Fruit fly (Drosophila melanogaster) whole organism, embryonic: ENCODE measurements around the gene mst.

Experiments
- CG1024 ChIP-seq: fragments of 200-800 bp; sonication (Bioruptor generic); IDR thresholded peaks from 2 replicates; pipeline ENCODE4 v1.3.6; 2022; ENCODE audit warnings: missing biosample characterization, missing genetic modification characterization
- CG10543 ChIP-seq: fragments of 200-800 bp; sonication (Bioruptor generic); optimal IDR thresholded peaks from 3 replicates; lab custom pipeline; 2017; ENCODE audit warnings: missing biosample characterization, mild to moderate bottlenecking, missing genetic modification characterization, moderate library complexity
- CG11093 ChIP-seq: fragments of 200-800 bp; sonication (Bioruptor generic); IDR thresholded peaks from 3 replicates; pipeline ENCODE4 v1.3.6; 2022; ENCODE audit warnings: missing biosample characterization, missing genetic modification characterization
- CG11398 ChIP-seq: fragments of 200-800 bp; sonication (Bioruptor generic); optimal IDR thresholded peaks from 2 replicates; lab custom pipeline; 2016; ENCODE audit warnings: missing biosample characterization, missing genetic modification characterization
- CG12769 ChIP-seq: fragments of 200-800 bp; sonication (Bioruptor generic); optimal IDR thresholded peaks from 2 replicates; lab custom pipeline; 2019; ENCODE audit warnings: missing biosample characterization, mild to moderate bottlenecking, missing genetic modification characterization, moderate library complexity
- CG14965 ChIP-seq: fragments of 200-800 bp; sonication (Bioruptor generic); optimal IDR thresholded peaks from 2 replicates; lab custom pipeline; 2016; ENCODE audit warnings: missing biosample characterization, missing genetic modification characterization, borderline replicate concordance
- CG1603 ChIP-seq: fragments of 200-800 bp; sonication (Bioruptor generic); optimal IDR thresholded peaks from 2 replicates; lab custom pipeline; 2019; ENCODE audit warnings: missing biosample characterization, mild to moderate bottlenecking, missing genetic modification characterization, moderate library complexity
- CG16815 ChIP-seq: fragments of 200-800 bp; sonication (Bioruptor generic); optimal IDR thresholded peaks from 3 replicates; lab custom pipeline; 2017; ENCODE audit warnings: missing biosample characterization, mild to moderate bottlenecking, missing genetic modification characterization
- CG17186 ChIP-seq: fragments of 200-800 bp; sonication (Bioruptor generic); optimal IDR thresholded peaks from 3 replicates; lab custom pipeline; 2017; ENCODE audit warnings: missing biosample characterization, missing genetic modification reagents, missing genetic modification characterization
- CG17802 ChIP-seq: fragments of 200-800 bp; sonication (Bioruptor generic); optimal IDR thresholded peaks from 2 replicates; lab custom pipeline; 2018; ENCODE audit warnings: missing biosample characterization, mild to moderate bottlenecking, missing genetic modification characterization, moderate library complexity
- CG17829 ChIP-seq: fragments of 200-800 bp; optimal IDR thresholded peaks from 2 replicates; lab custom pipeline; 2019; ENCODE audit warnings: missing biosample characterization, mild to moderate bottlenecking, missing genetic modification characterization, moderate library complexity
- CG18619 ChIP-seq: fragments of 200-800 bp; sonication (Bioruptor generic); optimal IDR thresholded peaks from 3 replicates; lab custom pipeline; 2017; ENCODE audit warnings: missing biosample characterization, mild to moderate bottlenecking, missing genetic modification characterization
- CG34224 ChIP-seq: fragments of 200-800 bp; sonication (Bioruptor generic); IDR thresholded peaks from 3 replicates; pipeline ENCODE4 v1.3.6; 2022; ENCODE audit warnings: missing biosample characterization, missing genetic modification characterization; ENCODE audit not compliant: partially characterized antibody
- CG42726 ChIP-seq: fragments of 200-800 bp; sonication (Bioruptor generic); IDR thresholded peaks from 2 replicates; pipeline ENCODE4 v1.3.6; 2022; ENCODE audit warnings: missing biosample characterization, missing genetic modification characterization; ENCODE audit not compliant: partially characterized antibody
- CG4360 ChIP-seq: fragments of 200-800 bp; sonication (Bioruptor generic); IDR thresholded peaks from 2 replicates; pipeline ENCODE4 v1.3.6; 2022; ENCODE audit warnings: missing biosample characterization, missing genetic modification characterization
- CG4424 ChIP-seq: fragments of 200-800 bp; sonication (Bioruptor generic); optimal IDR thresholded peaks from 3 replicates; lab custom pipeline; 2016; ENCODE audit warnings: missing biosample characterization, missing genetic modification characterization
- CG5245 ChIP-seq: fragments of 200-800 bp; sonication (Bioruptor generic); optimal IDR thresholded peaks from 3 replicates; lab custom pipeline; 2016; ENCODE audit warnings: missing biosample characterization, missing genetic modification characterization
- CG6254 ChIP-seq: fragments of 200-800 bp; sonication (Bioruptor generic); optimal IDR thresholded peaks from 3 replicates; lab custom pipeline; 2017; ENCODE audit warnings: mild to moderate bottlenecking, missing biosample characterization, missing genetic modification reagents, missing genetic modification characterization
- CG6272 ChIP-seq: fragments of 200-800 bp; sonication (Bioruptor generic); IDR thresholded peaks from 2 replicates; pipeline ENCODE4 v1.3.6; 2022; ENCODE audit warnings: missing biosample characterization, missing genetic modification characterization
- CG6654 ChIP-seq: fragments of 200-800 bp; sonication (Bioruptor generic); optimal IDR thresholded peaks from 2 replicates; lab custom pipeline; 2017; ENCODE audit warnings: missing biosample characterization, mild to moderate bottlenecking, missing genetic modification characterization
- CG6854 ChIP-seq: fragments of 200-800 bp; sonication (Bioruptor generic); optimal IDR thresholded peaks from 3 replicates; lab custom pipeline; 2017; ENCODE audit warnings: missing biosample characterization, mild to moderate bottlenecking, missing genetic modification characterization
- Deaf1 ChIP-seq: fragments of 200-800 bp; optimal IDR thresholded peaks from 3 replicates; lab custom pipeline; 2019; ENCODE audit warnings: missing biosample characterization, mild to moderate bottlenecking, missing genetic modification characterization, moderate library complexity
- E2f2 ChIP-seq: fragments of 200-800 bp; sonication (Bioruptor generic); IDR thresholded peaks from 2 replicates; pipeline ENCODE4 v1.3.6; 2022; ENCODE audit warnings: missing biosample characterization, missing genetic modification characterization
- HHEX ChIP-seq: fragments of 200-800 bp; sonication (Bioruptor generic); optimal IDR thresholded peaks from 3 replicates; lab custom pipeline; 2017; ENCODE audit warnings: missing biosample characterization, mild to moderate bottlenecking, missing genetic modification characterization, missing genetic modification reagents
- Hsf ChIP-seq: fragments of 200-800 bp; sonication (Bioruptor generic); optimal IDR thresholded peaks from 3 replicates; lab custom pipeline; 2016; ENCODE audit warnings: missing biosample characterization, missing genetic modification characterization
- MESR4 ChIP-seq: fragments of 200-800 bp; sonication (Bioruptor generic); optimal IDR thresholded peaks from 2 replicates; lab custom pipeline; 2018; ENCODE audit warnings: missing biosample characterization, mild to moderate bottlenecking, missing genetic modification characterization, moderate library complexity
- NK7.1 ChIP-seq: fragments of 200-800 bp; sonication (Bioruptor generic); optimal IDR thresholded peaks from 3 replicates; lab custom pipeline; 2016; ENCODE audit warnings: missing biosample characterization, missing genetic modification characterization
- Poxn ChIP-seq: fragments of 200-800 bp; sonication (Bioruptor generic); IDR thresholded peaks from 2 replicates; pipeline ENCODE4 v1.3.6; 2022; ENCODE audit warnings: missing biosample characterization, missing genetic modification characterization
- Rx ChIP-seq: fragments of 200-800 bp; sonication (Bioruptor generic); IDR thresholded peaks from 2 replicates; pipeline ENCODE4 v1.3.6; 2022; ENCODE audit warnings: missing biosample characterization, missing genetic modification characterization
- Sin3A ChIP-seq: fragments of >200 bp; optimal IDR thresholded peaks from 2 replicates; lab custom pipeline; 2018
- Ssrp ChIP-seq: fragments of 200-800 bp; sonication (Bioruptor generic); optimal IDR thresholded peaks from 2 replicates; lab custom pipeline; 2018; ENCODE audit warnings: missing biosample characterization, mild to moderate bottlenecking, missing genetic modification characterization, moderate library complexity
- ash1 ChIP-seq: fragments of 200-800 bp; sonication (Bioruptor generic); optimal IDR thresholded peaks from 2 replicates; lab custom pipeline; 2018; ENCODE audit warnings: missing biosample characterization, mild to moderate bottlenecking, missing genetic modification characterization
- az2 ChIP-seq: fragments of 200-800 bp; sonication (Bioruptor generic); optimal IDR thresholded peaks from 3 replicates; lab custom pipeline; 2016; ENCODE audit warnings: missing biosample characterization, missing genetic modification characterization
- bcd ChIP-seq: fragments of 200-800 bp; sonication (Bioruptor generic); optimal IDR thresholded peaks from 2 replicates; lab custom pipeline; 2017; ENCODE audit warnings: missing biosample characterization, mild to moderate bottlenecking, missing genetic modification characterization
- cas ChIP-seq: fragments of 200-800 bp; sonication (Bioruptor generic); IDR thresholded peaks from 2 replicates; pipeline ENCODE4 v1.3.6; 2022; ENCODE audit warnings: missing biosample characterization, missing genetic modification characterization
- cg ChIP-seq: fragments of 200-800 bp; sonication (Bioruptor generic); optimal IDR thresholded peaks from 3 replicates; lab custom pipeline; 2019; ENCODE audit warnings: missing biosample characterization, mild to moderate bottlenecking, missing genetic modification characterization, moderate library complexity
- croc ChIP-seq: fragments of 200-800 bp; sonication (Bioruptor generic); conservative IDR thresholded peaks from 3 replicates; pipeline ENCODE4 v1.3.6; 2022; ENCODE audit warnings: missing biosample characterization, missing genetic modification characterization
- crol ChIP-seq: fragments of 200-800 bp; sonication (Bioruptor generic); IDR thresholded peaks from 2 replicates; pipeline ENCODE4 v1.3.6; 2022; ENCODE audit warnings: missing biosample characterization, missing genetic modification characterization
- dysf ChIP-seq: fragments of 200-800 bp; sonication (Bioruptor generic); IDR thresholded peaks from 3 replicates; pipeline ENCODE4 v1.3.6; 2022; ENCODE audit warnings: missing biosample characterization, missing genetic modification characterization
- grau ChIP-seq: fragments of 200-800 bp; optimal IDR thresholded peaks from 3 replicates; lab custom pipeline; 2019; ENCODE audit warnings: missing biosample characterization, mild to moderate bottlenecking, missing genetic modification characterization, moderate library complexity
- gt ChIP-seq: fragments of 200-800 bp; sonication (Bioruptor generic); IDR thresholded peaks from 2 replicates; pipeline ENCODE4 v1.3.6; 2022; ENCODE audit warnings: missing biosample characterization, missing genetic modification characterization
- klu ChIP-seq: fragments of 200-800 bp; sonication (Bioruptor generic); IDR thresholded peaks from 2 replicates; pipeline ENCODE4 v1.3.6; 2022; ENCODE audit warnings: missing biosample characterization, missing genetic modification characterization
- lmd ChIP-seq: fragments of 200-800 bp; sonication (Bioruptor generic); IDR thresholded peaks from 2 replicates; pipeline ENCODE4 v1.3.6; 2022; ENCODE audit warnings: missing biosample characterization, missing genetic modification characterization
- nerfin-1 ChIP-seq: fragments of 200-800 bp; sonication (Bioruptor generic); optimal IDR thresholded peaks from 3 replicates; lab custom pipeline; 2019; ENCODE audit warnings: missing biosample characterization, mild to moderate bottlenecking, missing genetic modification characterization, moderate library complexity
- prd ChIP-seq, 3 experiments: fragments of >200 bp in 2 of 3; fragments of 200-800 bp in 1 of 3; sonication (Bioruptor generic) in 1 of 3; optimal IDR thresholded peaks in 2 of 3; IDR thresholded peaks in 1 of 3; 2 replicates in 2 of 3; 3 replicates in 1 of 3; pipeline versions ENCODE4 v1.3.6 to Lab custom; 2017 to 2022; ENCODE audit warnings: missing biosample characterization in 1 of 3, missing genetic modification characterization in 1 of 3
- slou ChIP-seq: fragments of 200-800 bp; sonication (Bioruptor generic); optimal IDR thresholded peaks from 3 replicates; lab custom pipeline; 2016; ENCODE audit warnings: missing biosample characterization, missing genetic modification characterization
- tgo ChIP-seq: fragments of 200-800 bp; sonication (Bioruptor generic); IDR thresholded peaks from 3 replicates; pipeline ENCODE4 v1.3.6; 2022; ENCODE audit warnings: missing biosample characterization, missing genetic modification characterization
- tna ChIP-seq: fragments of 200-800 bp; sonication (Bioruptor generic); IDR thresholded peaks from 2 replicates; pipeline ENCODE4 v1.3.6; 2022; ENCODE audit warnings: missing biosample characterization, missing genetic modification characterization; ENCODE audit not compliant: partially characterized antibody
- ttk ChIP-seq: fragments of 200-800 bp; sonication (Bioruptor generic); IDR thresholded peaks from 2 replicates; pipeline ENCODE4 v2.1.2; 2022; ENCODE audit warnings: missing biosample characterization, missing genetic modification characterization
- vnd ChIP-seq: fragments of 200-800 bp; sonication (Bioruptor generic); IDR thresholded peaks from 3 replicates; pipeline ENCODE4 v1.3.6; 2022; ENCODE audit warnings: missing biosample characterization, missing genetic modification characterization; ENCODE audit not compliant: partially characterized antibody

Gene mst

dm6 chrX:21345036-21345500 lies 43.7 kb upstream of the mst start, which contains the start of gene dod (continued):
- TF ChIP-seq cg (GFP tag; lab: Kevin White, UChicago) (no peak), ash1 (GFP tag; lab: Kevin White, UChicago) (no peak), Rx (GFP tag; lab: Robert Waterston, UW) (no peak), CG17186 (GFP tag; lab: Kevin White, UChicago) (peak; percentile 55), Poxn (no peak), tna (GFP tag; lab: Robert Waterston, UW) (peak; percentile 59), CG6854 (GFP tag; lab: Kevin White, UChicago) (peak; percentile 33), klu (GFP tag; lab: Robert Waterston, UW) (no peak), CG6272 (GFP tag; lab: Robert Waterston, UW) (peak; percentile 45; the same call in 1 of the 2 replicates), slou (GFP tag; lab: Kevin White, UChicago) (no peak), CG34224 (peak; percentile 65; the same call in 2 of the 3 replicates), CG16815 (GFP tag; lab: Kevin White, UChicago) (no peak), grau (tag; lab: Kevin White, UChicago) (peak; percentile 60), CG18619 (GFP tag; lab: Kevin White, UChicago) (peak; percentile 29), CG17829 (tag; lab: Kevin White, UChicago) (peak; percentile 52), az2 (peak; percentile 53), nerfin-1 (tag; lab: Kevin White, UChicago) (peak; percentile 57), bcd (peak; percentile 39), Ssrp (tag; lab: Kevin White, UChicago) (peak; percentile 16), CG1603 (tag; lab: Kevin White, UChicago) (peak; percentile 83), Hsf (GFP tag; lab: Kevin White, UChicago) (peak; percentile 30), MESR4 (GFP tag; lab: Kevin White, UChicago) (peak; percentile 79), CG4360 (no peak), Sin3A (lab: Kevin White, UChicago) (peak; percentile 68), HHEX (peak; percentile 13), CG14965 (GFP tag; lab: Kevin White, UChicago) (no peak), lmd (GFP tag; lab: Robert Waterston, UW) (peak; percentile 47; the same call in 1 of the 2 replicates), CG17802 (tag; lab: Kevin White, UChicago) (no peak), Deaf1 (tag; lab: Kevin White, UChicago) (peak; percentile 19), crol (GFP tag; lab: Robert Waterston, UW) (no peak), E2f2 (GFP tag; lab: Robert Waterston, UW) (peak; percentile 54), ttk (peak; percentile 17; the same call in 1 of the 2 replicates), vnd (GFP tag; lab: Robert Waterston, UW) (peak; percentile 54; the same call in 2 of the 3 replicates), CG6654 (no peak), CG42726 (GFP tag; lab: Robert Waterston, UW) (peak; percentile 83; the same call in 1 of the 2 replicates), CG6254 (GFP tag; lab: Kevin White, UChicago) (no peak), CG4424 (GFP tag; lab: Kevin White, UChicago) (peak; percentile 15), CG10543 (GFP tag; lab: Kevin White, UChicago) (no peak), croc (GFP tag; lab: Robert Waterston, UW) (no peak; the same call in 2 of the 3 replicates), tgo (GFP tag; lab: Robert Waterston, UW) (no peak; the same call in 2 of the 3 replicates), dysf (GFP tag; lab: Robert Waterston, UW) (peak; percentile 49; the same call in 1 of the 3 replicates), prd (optimal IDR thresholded peaks at IDR 0.05; lab: Kevin White, UChicago) (no peak), prd (GFP tag; IDR thresholded peaks at IDR 0.05; lab: Robert Waterston, UW) (peak; percentile 59; the same call in 2 of the 3 replicates), NK7.1 (GFP tag; lab: Kevin White, UChicago) (no peak), CG5245 (no peak), cas (GFP tag; lab: Robert Waterston, UW) (0 out of 2 replicates have a peak, but pooled peaks have one; percentile 42), CG12769 (tag; lab: Kevin White, UChicago) (no peak), gt (GFP tag; lab: Robert Waterston, UW) (no peak), CG11093 (GFP tag; lab: Robert Waterston, UW) (no peak), CG11398 (GFP tag; lab: Kevin White, UChicago) (no peak), CG1024 (GFP tag; lab: Robert Waterston, UW) (no peak)
